Fruit fly (Drosophila melanogaster) S2 (cell line): ENCODE measurements around the gene CG42637.

Source experiments
- CG8478 ChIP-seq: fragments of >200 bp; optimal IDR thresholded peaks from 2 replicates; lab custom pipeline; 2018
- CTCF ChIP-seq, 2 experiments: fragments of >200 bp; optimal IDR thresholded peaks; 2 replicates each; lab custom pipeline; 2018

Gene CG42637

DNA sequence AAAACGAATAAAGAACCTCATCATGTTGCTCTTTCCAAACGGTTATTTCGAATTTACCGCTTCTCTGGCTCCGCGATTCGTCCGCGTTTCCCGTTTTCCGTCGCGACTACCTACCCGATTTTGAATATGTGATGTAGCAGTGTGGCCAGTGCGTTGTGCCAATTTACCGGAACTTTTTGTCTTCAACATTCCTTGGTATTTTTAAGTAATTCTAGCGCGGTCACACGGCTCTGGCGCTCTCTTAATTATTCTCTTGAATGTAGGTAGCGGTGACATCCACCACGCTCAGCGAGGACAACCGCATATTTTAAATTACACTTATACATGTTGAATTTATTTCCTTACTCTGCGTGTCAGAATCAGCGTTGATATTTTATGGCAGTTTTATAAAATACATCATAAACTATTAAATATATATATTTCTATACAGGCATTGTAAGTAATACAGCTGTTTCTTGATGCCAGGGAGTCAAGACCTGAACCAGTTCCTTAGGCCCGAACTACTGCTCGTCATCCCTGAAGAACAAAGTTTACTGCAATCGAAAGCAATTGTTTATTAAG lies at the start of gene CG42637, which contains the start of the genes Gyc76C and SREBP:
CG42637 (minus strand) TSS at position 132 of the 561 bp plus-strand sequence.
Gyc76C (minus strand) TSS at position 132 of the 561 bp plus-strand sequence.
SREBP (plus strand) TSS at position 498 of the 561 bp plus-strand sequence.
- TF ChIP-seq CG8478 (lab: Kevin White, UChicago) (no peak), CTCF (optimal IDR thresholded peaks at IDR 0.05; lab: Kevin White, UChicago) (peak; percentile 19 to 55)

DNA sequence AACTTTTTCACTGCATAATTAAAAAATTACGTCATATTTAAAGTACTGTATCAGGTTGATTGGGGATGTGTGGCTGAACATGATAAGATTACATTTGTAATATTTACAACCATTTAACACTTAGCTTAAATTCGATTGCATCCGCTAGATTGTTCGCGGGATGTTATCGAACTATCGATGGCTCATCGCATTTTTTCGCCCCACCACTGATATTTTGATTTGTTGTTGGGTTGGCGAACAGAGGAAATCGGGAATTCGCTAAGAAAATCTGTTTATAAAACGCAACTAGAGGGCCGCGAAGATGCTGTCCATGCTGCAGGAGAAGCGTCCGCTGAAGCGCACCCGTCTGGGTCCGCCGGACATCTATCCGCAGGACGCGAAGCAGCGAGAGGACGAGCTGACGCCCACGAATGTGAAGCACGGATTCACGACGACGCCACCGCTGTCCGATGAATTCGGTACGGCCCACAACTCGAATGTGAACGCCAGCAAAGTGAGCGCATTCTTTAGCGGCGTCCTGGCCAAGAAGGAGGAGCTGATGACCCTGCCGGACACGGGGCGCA lies 43.1 kb upstream of the CG42637 start, which contains the start of gene kto:
kto (plus strand) TSS at position 240 of the 563 bp plus-strand sequence.
- TF ChIP-seq CTCF (optimal IDR thresholded peaks at IDR 0.05; lab: Kevin White, UChicago): no peak
- no peak for TF ChIP-seq CG8478 (lab: Kevin White, UChicago)

DNA sequence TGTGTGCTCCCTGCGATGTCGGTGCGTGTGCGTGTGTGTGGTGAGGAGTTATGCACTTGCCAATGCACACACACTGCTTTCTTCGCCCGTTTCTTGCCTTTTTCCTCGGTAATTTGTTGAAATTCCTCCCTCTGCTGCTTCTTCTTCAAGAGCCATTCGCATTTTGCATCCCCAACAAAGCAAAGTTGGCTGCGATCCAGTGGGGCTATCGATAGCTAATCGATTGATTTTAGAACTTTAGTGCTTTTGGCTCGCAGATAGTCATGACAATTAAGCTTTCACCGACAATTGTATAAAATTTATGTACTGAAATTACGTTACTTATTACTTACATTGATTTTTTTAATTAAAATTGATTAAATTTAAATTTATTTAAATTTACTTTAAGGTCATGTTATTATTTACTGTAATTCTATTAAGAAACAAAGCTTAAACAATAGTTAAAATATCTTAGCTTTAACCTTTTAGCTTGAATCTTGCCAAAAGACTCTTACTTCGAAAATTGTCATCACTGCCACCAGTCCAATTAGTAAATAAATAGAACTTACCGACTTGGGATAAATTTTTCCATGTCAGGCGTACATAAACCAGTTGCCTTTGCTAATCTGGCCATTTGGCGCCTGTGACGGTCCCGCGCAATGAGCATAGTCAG lies 40.9 kb upstream of the CG42637 start, which contains the start of the genes trc and CG32221:
trc (minus strand) TSS at position 162 of the 652 bp plus-strand sequence.
CG32221 (plus strand) TSS at position 528 of the 652 bp plus-strand sequence.
- TF ChIP-seq CG8478 (lab: Kevin White, UChicago) (no peak), CTCF (optimal IDR thresholded peaks at IDR 0.05; lab: Kevin White, UChicago) (no peak)

DNA sequence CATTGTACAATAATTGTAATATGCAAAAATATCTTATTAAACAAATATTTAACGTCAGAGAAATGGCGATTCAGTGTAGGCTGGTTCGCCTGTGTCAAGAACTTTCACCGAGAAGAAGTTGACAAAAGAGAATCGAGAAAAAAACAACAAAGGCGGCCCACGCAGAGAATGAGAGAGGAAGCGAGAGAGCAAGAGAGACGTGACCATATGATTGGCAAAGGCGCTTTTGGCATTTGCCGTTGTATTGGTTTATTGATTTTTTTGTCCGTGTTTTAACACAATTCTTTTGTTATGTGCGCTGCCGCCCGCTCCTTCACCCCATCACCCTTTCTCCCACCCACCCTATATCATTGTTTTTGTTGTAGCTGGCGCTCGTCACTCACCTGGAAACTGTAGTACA lies 39.9 kb upstream of the CG42637 start:
- TF ChIP-seq CG8478 (lab: Kevin White, UChicago) (no peak), CTCF (optimal IDR thresholded peaks at IDR 0.05; lab: Kevin White, UChicago) (no peak)

DNA sequence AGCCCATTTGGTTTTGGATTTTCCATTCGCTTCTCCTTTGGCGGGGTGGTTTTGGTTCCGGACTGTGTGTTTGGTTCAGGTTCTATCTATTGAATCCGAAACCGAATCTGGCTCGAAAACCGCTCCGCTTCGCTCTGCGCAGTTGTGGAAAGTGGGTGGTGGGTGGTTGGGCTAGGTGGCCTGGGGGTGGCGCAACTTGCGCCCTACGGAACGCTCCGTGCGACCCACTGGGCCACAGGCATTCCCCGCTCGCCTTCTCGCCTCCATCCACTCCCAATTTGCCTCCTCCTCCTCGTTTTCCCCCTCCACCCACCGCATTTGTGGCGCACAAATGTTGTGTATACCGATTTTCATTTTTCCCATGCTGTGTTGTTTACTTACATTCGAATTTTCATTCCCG lies 25.3 kb upstream of the CG42637 start:
- no peak for TF ChIP-seq CG8478 (lab: Kevin White, UChicago)
- no peak for TF ChIP-seq CTCF (optimal IDR thresholded peaks at IDR 0.05; lab: Kevin White, UChicago)

DNA sequence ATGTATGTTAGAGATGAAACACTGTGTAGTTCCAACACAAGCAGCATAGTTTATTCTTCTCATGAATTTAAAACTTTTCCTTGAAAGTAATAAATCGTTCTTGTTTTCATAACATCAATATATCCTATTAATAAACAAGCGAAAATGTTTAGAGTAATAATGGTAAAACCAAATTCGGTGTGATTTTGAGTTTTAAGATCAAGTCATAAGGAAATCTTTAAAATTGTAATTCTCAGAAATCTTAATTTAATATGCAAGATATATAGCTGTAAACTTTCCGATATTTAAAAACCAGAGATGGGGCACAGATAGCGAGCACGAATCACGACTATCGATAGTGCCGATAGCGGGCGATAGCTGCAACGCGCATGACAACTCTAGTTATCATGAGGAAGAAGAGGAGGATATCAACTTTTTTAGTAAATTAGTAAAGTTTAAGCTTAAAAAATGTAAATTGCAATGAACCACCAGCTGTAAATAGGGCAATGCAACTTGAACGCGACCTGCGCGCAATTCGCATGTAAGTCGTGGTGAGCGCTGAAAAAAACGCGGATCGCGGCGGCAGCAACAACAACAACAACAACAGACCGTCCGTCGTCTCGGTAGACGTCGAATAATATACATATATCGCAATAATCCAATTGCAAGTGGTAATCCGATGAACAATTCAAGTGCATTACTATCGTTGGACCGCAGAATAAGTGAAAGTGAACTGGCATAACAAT lies 24.6 kb upstream of the CG42637 start, which contains the start of the genes Fibp and Deaf1:
Fibp (minus strand) TSS at position 161 of the 725 bp plus-strand sequence.
Deaf1 (plus strand) TSS at position 368 of the 725 bp plus-strand sequence.
- TF ChIP-seq CTCF (optimal IDR thresholded peaks at IDR 0.05; lab: Kevin White, UChicago) (peak in 1 of 2 experiments; percentile 9), CG8478 (lab: Kevin White, UChicago) (no peak)

DNA sequence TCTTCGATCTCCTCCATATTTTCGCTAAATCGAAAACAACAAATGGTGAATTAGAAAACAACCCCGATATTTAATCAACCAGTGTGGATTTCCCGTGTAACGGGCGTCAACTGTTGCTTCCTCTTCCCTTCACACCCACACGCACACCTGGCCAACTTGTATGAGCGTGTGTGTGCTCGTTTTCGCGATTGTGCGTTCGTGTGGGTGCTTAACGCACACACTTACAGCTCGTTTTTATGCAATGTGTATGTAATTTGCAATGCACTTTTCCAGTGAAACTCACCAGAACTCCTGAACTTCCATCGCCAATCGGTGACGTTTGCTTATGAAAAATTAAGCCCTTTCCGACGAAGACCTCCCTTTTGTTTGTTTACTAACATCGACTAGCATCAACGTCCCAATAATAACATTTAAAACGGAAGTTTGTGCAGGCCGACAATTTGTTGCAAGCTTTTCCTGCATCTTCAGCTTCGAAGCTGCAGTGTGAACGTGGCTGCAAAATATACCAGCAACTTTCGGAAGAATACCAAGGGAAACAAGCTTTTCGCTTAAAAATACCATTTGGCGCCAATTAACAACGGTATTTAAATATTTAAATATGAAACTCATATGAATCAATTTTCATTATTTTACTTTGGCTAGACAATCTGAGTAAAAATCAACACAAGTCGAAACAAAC lies 22.2 kb upstream of the CG42637 start, which contains the start of gene cyc:
cyc (minus strand) TSS at position 467 of the 679 bp plus-strand sequence.
- TF ChIP-seq CTCF (optimal IDR thresholded peaks at IDR 0.05; lab: Kevin White, UChicago) (no peak), CG8478 (lab: Kevin White, UChicago) (no peak)

DNA sequence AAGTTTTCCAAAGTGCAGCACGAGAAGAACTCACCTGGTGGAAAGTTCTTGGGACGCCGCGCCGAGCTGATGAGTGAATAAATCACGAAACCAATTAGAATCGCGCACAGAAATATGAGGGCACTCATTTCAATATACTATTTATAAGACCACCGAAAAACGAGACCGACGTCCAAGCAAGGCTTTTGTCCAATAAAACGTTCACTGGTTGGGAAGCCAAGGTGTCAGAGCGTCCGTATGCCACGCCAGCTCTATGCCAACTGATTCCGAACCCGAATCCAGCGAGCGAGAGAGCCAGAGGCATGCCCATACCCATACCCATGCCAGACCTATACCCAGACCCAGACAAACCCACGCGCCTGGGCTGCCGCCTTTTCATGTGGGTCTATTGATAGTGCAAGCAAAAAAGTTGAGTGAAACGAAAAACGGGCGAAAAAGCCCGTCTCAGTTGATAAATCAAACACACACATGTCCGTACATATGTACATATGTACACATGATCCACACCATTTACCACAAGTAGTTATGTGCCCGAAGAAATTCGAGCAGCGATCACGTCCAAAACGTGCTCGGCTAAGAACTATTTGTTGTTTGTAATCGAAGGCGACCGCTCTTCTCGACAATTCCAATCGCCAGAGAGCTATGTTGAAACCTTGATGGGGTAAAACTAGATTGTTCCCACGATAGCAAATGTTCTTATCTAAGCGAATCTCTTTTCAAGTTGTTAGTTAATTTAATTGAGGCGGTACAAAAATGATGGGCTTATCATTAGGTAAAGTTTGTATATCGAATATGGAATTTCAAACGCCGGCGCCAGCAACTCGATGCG lies 19.9 kb upstream of the CG42637 start, which contains the start of gene Cyp305a1:
Cyp305a1 (minus strand) TSS at position 265 of the 829 bp plus-strand sequence.
- no peak for TF ChIP-seq CTCF (optimal IDR thresholded peaks at IDR 0.05; lab: Kevin White, UChicago)
- no peak for TF ChIP-seq CG8478 (lab: Kevin White, UChicago)

DNA sequence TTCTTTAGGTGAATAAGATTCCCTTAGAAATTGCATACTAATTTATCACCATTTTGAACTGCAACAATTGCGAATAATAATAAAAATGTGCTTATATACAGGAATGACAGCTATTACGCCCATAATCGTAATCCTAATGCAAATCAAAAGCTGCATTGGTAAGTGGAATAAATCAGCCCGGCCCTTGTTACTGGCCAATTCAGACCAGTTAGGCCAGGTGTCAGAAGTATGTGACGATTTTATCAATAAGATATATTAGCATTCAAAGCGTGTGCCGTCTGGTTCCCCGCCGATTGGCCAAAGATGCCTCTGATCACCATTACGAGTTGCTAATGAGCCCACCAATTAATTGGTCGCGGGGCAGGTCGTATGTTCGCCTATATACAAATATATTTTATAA lies 19.1 kb upstream of the CG42637 start:
- TF ChIP-seq CG8478 (lab: Kevin White, UChicago): no peak
- no peak for TF ChIP-seq CTCF (optimal IDR thresholded peaks at IDR 0.05; lab: Kevin White, UChicago)

DNA sequence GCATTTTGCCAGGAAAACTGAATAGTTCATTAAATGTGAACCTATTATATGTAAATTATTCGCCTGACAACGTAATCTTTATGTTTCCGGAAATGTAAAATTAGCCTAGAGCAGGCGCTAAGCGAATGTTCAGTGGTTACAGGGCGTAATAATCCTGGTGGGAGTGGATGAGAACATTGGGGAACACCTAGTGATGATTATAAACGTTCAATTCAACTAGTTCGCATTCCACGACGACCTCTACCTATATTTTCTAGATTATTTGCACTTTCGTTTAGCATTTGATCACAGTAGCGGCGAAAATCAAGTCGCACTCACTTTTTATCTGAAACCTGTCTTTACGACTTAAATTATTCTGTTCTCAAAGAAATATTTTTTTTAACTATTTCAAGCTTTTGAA lies 14.2 kb upstream of the CG42637 start:
- no peak for TF ChIP-seq CG8478 (lab: Kevin White, UChicago)
- no peak for TF ChIP-seq CTCF (optimal IDR thresholded peaks at IDR 0.05; lab: Kevin White, UChicago)

DNA sequence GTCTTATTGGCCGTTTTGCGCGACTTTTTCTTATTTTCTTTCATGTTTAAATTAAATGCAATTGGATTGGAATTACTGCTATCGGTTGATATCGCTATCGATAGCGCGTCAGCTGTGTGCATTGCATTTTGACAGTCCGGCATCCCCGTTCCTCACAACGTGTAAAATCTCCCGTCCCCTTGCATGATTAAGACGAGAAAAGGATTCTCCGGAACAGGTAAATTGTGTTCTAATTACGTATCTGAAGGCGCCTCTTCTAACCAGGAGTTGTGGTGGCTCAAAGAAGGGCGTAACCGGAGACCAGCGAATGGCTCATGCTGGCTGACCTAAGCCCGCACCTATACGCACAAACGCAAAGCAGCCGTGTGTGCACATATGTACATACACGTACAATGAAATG lies 13.7 kb upstream of the CG42637 start, which contains the start of the genes CG14104 and Kap-alpha1:
CG14104 (minus strand) TSS at position 97 of the 400 bp plus-strand sequence.
Kap-alpha1 (plus strand) TSS at position 130 of the 400 bp plus-strand sequence.
- TF ChIP-seq CTCF (optimal IDR thresholded peaks at IDR 0.05; lab: Kevin White, UChicago) (no peak), CG8478 (lab: Kevin White, UChicago) (no peak)

DNA sequence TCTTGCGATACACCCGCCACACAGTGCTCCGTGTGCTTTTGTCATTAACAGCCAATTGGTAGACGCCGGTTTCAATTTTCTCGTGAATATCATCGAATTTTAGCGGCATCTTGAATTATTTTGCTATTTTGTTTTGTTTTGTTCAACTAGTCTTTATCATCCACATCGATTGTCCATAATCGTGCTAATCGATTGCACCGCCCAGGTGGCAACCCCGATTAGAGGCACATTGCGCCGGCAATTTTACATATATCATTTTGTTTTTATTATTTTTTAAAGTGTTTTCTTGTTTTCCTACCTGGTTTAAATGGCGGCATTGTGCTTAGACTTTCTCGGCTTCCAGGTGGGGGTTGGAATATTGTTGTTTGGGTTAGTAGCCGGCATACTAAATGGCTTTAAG lies 12.5 kb upstream of the CG42637 start, which contains the start of gene CG34116:
CG34116 (minus strand) TSS at position 142 of the 400 bp plus-strand sequence.
- TF ChIP-seq CTCF (optimal IDR thresholded peaks at IDR 0.05; lab: Kevin White, UChicago) (no peak), CG8478 (lab: Kevin White, UChicago) (no peak)
